Fruit fly (Drosophila melanogaster) whole organism, wandering third instar larva: Measurements from ENCODE around the gene Pcyt1.

Experiments
- Abd-B ChIP-seq: fragments of >200 bp; optimal IDR thresholded peaks from 2 replicates; lab custom pipeline; 2017; ENCODE audit warnings: missing biosample characterization, missing genetic modification characterization
- CG32264 ChIP-seq: fragments of 200-800 bp; sonication (Bioruptor generic); optimal IDR thresholded peaks from 2 replicates; lab custom pipeline; 2016; ENCODE audit warnings: missing biosample characterization, missing genetic modification characterization
- CG9705 ChIP-seq: fragments of 200-800 bp; sonication (Bioruptor generic); optimal IDR thresholded peaks from 2 replicates; lab custom pipeline; 2018; ENCODE audit warnings: missing biosample characterization, mild to moderate bottlenecking, missing genetic modification characterization
- CrebA ChIP-seq: fragments of 200-800 bp; sonication (Bioruptor generic); optimal IDR thresholded peaks from 2 replicates; lab custom pipeline; 2016; ENCODE audit warnings: missing biosample characterization, mild to moderate bottlenecking, missing genetic modification characterization, borderline replicate concordance
- Dfd ChIP-seq: fragments of >200 bp; optimal IDR thresholded peaks from 2 replicates; lab custom pipeline; 2017; ENCODE audit warnings: missing biosample characterization, missing genetic modification characterization
- Dif ChIP-seq: fragments of 200-275, 200-300 bp; sonication (Bioruptor generic); optimal IDR thresholded peaks from 2 replicates; lab custom pipeline; 2018; ENCODE audit warnings: missing biosample characterization, missing genetic modification characterization; ENCODE audit not compliant: partially characterized antibody
- GATAd ChIP-seq: sonication (Bioruptor generic); optimal IDR thresholded peaks from 2 replicates; lab custom pipeline; 2016; ENCODE audit warnings: missing biosample characterization, missing genetic modification characterization
- HLH106 ChIP-seq: fragments of 200-800 bp; optimal IDR thresholded peaks from 3 replicates; lab custom pipeline; 2019; ENCODE audit warnings: missing biosample characterization, mild to moderate bottlenecking, missing genetic modification characterization, moderate library complexity
- Hnf4 ChIP-seq: fragments of 200-800 bp; sonication (Bioruptor generic); optimal IDR thresholded peaks from 2 replicates; lab custom pipeline; 2016; ENCODE audit warnings: missing biosample characterization, mild to moderate bottlenecking, missing genetic modification characterization
- Hr78 ChIP-seq: fragments of >200 bp; optimal IDR thresholded peaks from 2 replicates; lab custom pipeline; 2017; ENCODE audit warnings: missing biosample characterization, missing genetic modification characterization
- Hr83 ChIP-seq: fragments of 200-300 bp; sonication (Bioruptor generic); optimal IDR thresholded peaks from 2 replicates; lab custom pipeline; 2016; ENCODE audit warnings: missing biosample characterization, mild to moderate bottlenecking, missing genetic modification characterization, moderate library complexity; ENCODE audit not compliant: poor library complexity, severe bottlenecking
- Jra ChIP-seq: sonication (Bioruptor generic); optimal IDR thresholded peaks from 2 replicates; lab custom pipeline; 2016; ENCODE audit warnings: missing biosample characterization, missing genetic modification characterization
- Mio ChIP-seq: sonication (Bioruptor generic); optimal IDR thresholded peaks from 2 replicates; lab custom pipeline; 2016; ENCODE audit warnings: missing biosample characterization, missing genetic modification characterization
- Myc ChIP-seq: fragments of >200 bp; optimal IDR thresholded peaks from 2 replicates; lab custom pipeline; 2017
- N ChIP-seq: fragments of >200 bp; optimal IDR thresholded peaks from 2 replicates; lab custom pipeline; 2018; ENCODE audit warnings: missing biosample characterization, missing external identifiers, missing genetic modification characterization
- OdsH ChIP-seq: fragments of 200-800 bp; sonication (Bioruptor generic); optimal IDR thresholded peaks from 2 replicates; lab custom pipeline; 2016; ENCODE audit warnings: missing biosample characterization, mild to moderate bottlenecking, missing genetic modification characterization
- Rel ChIP-seq, 2 experiments: fragments of 200-800 bp; sonication (Bioruptor generic) in 1 of 2; optimal IDR thresholded peaks; 2 replicates in 1 of 2; 3 replicates in 1 of 2; lab custom pipeline; 2016 to 2019; ENCODE audit warnings: mild to moderate bottlenecking in 2 of 2, missing biosample characterization in 2 of 2, missing genetic modification characterization in 2 of 2, moderate library complexity in 1 of 2
- Sp1 ChIP-seq: fragments of 200-800 bp; sonication (Bioruptor generic); optimal IDR thresholded peaks from 3 replicates; lab custom pipeline; 2019; ENCODE audit warnings: missing biosample characterization, mild to moderate bottlenecking, missing genetic modification characterization, moderate library complexity
- Vsx2 ChIP-seq: fragments of 200-300, 225-300 bp; sonication (Bioruptor generic); optimal IDR thresholded peaks from 2 replicates; lab custom pipeline; 2018; ENCODE audit warnings: missing biosample characterization, missing genetic modification characterization; ENCODE audit not compliant: partially characterized antibody
- br ChIP-seq: fragments of 200-800 bp; sonication (Bioruptor generic); optimal IDR thresholded peaks from 2 replicates; lab custom pipeline; 2016; ENCODE audit warnings: missing biosample characterization, missing genetic modification characterization
- brk ChIP-seq: fragments of 200-800 bp; sonication (Bioruptor generic); optimal IDR thresholded peaks from 2 replicates; lab custom pipeline; 2016; ENCODE audit warnings: missing biosample characterization, mild to moderate bottlenecking, missing genetic modification characterization
- dl ChIP-seq, 2 experiments: fragments of 175-275, 200-275 bp in 1 of 2; fragments of 200-275 bp in 1 of 2; sonication (Bioruptor generic); optimal IDR thresholded peaks; lab custom pipeline; 2018; ENCODE audit warnings: mild to moderate bottlenecking in 2 of 2, missing biosample characterization in 2 of 2, missing genetic modification characterization in 2 of 2, moderate library complexity in 2 of 2; ENCODE audit not compliant: partially characterized antibody in 2 of 2, insufficient read depth in 1 of 2
- dmrt93B ChIP-seq: fragments of 200-800 bp; sonication (Bioruptor generic); optimal IDR thresholded peaks from 2 replicates; lab custom pipeline; 2018; ENCODE audit warnings: missing biosample characterization, mild to moderate bottlenecking, missing genetic modification characterization
- dsf ChIP-seq: sonication (Bioruptor generic); optimal IDR thresholded peaks from 2 replicates; lab custom pipeline; 2016; ENCODE audit warnings: missing biosample characterization, missing genetic modification characterization, borderline replicate concordance
- ey ChIP-seq: fragments of 200-800 bp; sonication (Bioruptor generic); optimal IDR thresholded peaks from 2 replicates; lab custom pipeline; 2016; ENCODE audit warnings: missing biosample characterization, missing genetic modification characterization
- foxo ChIP-seq, 2 experiments: fragments of 200-800 bp; sonication (Bioruptor generic); optimal IDR thresholded peaks; 2 replicates in 1 of 2; 3 replicates in 1 of 2; lab custom pipeline; 2016 to 2017; ENCODE audit warnings: missing biosample characterization in 2 of 2, missing genetic modification characterization in 2 of 2
- fru ChIP-seq: fragments of 200-800 bp; sonication (Bioruptor generic); optimal IDR thresholded peaks from 3 replicates; lab custom pipeline; 2016; ENCODE audit warnings: missing biosample characterization, mild to moderate bottlenecking, missing genetic modification characterization
- h ChIP-seq: fragments of 200-800 bp; sonication (Bioruptor generic); optimal IDR thresholded peaks from 3 replicates; lab custom pipeline; 2016; ENCODE audit warnings: missing biosample characterization, mild to moderate bottlenecking, missing genetic modification characterization
- jim ChIP-seq: fragments of 175-275, 200-325 bp; sonication (Bioruptor generic); optimal IDR thresholded peaks from 2 replicates; lab custom pipeline; 2016; ENCODE audit warnings: missing biosample characterization, mild to moderate bottlenecking, missing genetic modification characterization
- lola ChIP-seq: fragments of >200 bp; optimal IDR thresholded peaks from 2 replicates; lab custom pipeline; 2017; ENCODE audit warnings: missing biosample characterization, missing genetic modification characterization
- pan ChIP-seq: fragments of >200 bp; optimal IDR thresholded peaks from 2 replicates; lab custom pipeline; 2017
- psq ChIP-seq: fragments of 200-800 bp; sonication (Bioruptor generic); optimal IDR thresholded peaks from 3 replicates; lab custom pipeline; 2017; ENCODE audit warnings: missing biosample characterization, mild to moderate bottlenecking, missing genetic modification characterization, moderate library complexity
- rgr ChIP-seq: fragments of 200-800 bp; sonication (Bioruptor generic); optimal IDR thresholded peaks from 3 replicates; lab custom pipeline; 2016; ENCODE audit warnings: missing biosample characterization, mild to moderate bottlenecking, missing genetic modification characterization
- sage ChIP-seq: fragments of 200-800 bp; sonication (Bioruptor generic); optimal IDR thresholded peaks from 2 replicates; lab custom pipeline; 2016; ENCODE audit warnings: missing biosample characterization, mild to moderate bottlenecking, missing genetic modification characterization
- sv ChIP-seq: fragments of 200-800 bp; sonication (Bioruptor generic); optimal IDR thresholded peaks from 3 replicates; lab custom pipeline; 2016; ENCODE audit warnings: missing biosample characterization, missing genetic modification characterization
- tai ChIP-seq: sonication (Bioruptor generic); optimal IDR thresholded peaks from 2 replicates; lab custom pipeline; 2016; ENCODE audit warnings: missing biosample characterization, missing genetic modification characterization
- usp ChIP-seq: fragments of >200 bp; optimal IDR thresholded peaks from 2 replicates; lab custom pipeline; 2017; ENCODE audit warnings: missing biosample characterization, missing genetic modification characterization
- woc ChIP-seq: sonication (Bioruptor generic); optimal IDR thresholded peaks from 2 replicates; lab custom pipeline; 2016; ENCODE audit warnings: missing biosample characterization, mild to moderate bottlenecking, missing genetic modification characterization

The Pcyt1 gene

dm6 chr3L:1584781-1585180 is 38.9 kb downstream of the Pcyt1 start (continued):
- TF ChIP-seq Hr78 (GFP tag; lab: Kevin White, UChicago) (no peak), pan (lab: Kevin White, UChicago) (no peak), Jra (GFP tag; lab: Kevin White, UChicago) (no peak), dl (GFP tag; optimal IDR thresholded peaks at IDR 0.05; lab: Kevin White, UChicago; ENCODE audit: insufficient read depth in 1 of 2, partially characterized antibody in 2 of 2) (no peak)

dm6 chr3L:1586266-1587054 is 40.6 kb downstream of the Pcyt1 start:
- no peak for TF ChIP-seq ey (GFP tag; lab: Kevin White, UChicago)
- no peak for TF ChIP-seq usp (GFP tag; lab: Kevin White, UChicago)
- no peak for TF ChIP-seq Hr78 (GFP tag; lab: Kevin White, UChicago)
- no peak for TF ChIP-seq woc (GFP tag; lab: Kevin White, UChicago)
- peak; percentile 76 for TF ChIP-seq Jra (GFP tag; lab: Kevin White, UChicago)
- TF ChIP-seq Hr83: peak; percentile 82
- peak; percentile 45 for TF ChIP-seq CG32264 (GFP tag; lab: Kevin White, UChicago)
- no peak for TF ChIP-seq Abd-B
- no peak for TF ChIP-seq tai
- no peak for TF ChIP-seq Mio (GFP tag; lab: Kevin White, UChicago)
- TF ChIP-seq psq: peak; percentile 41
- no peak for TF ChIP-seq GATAd (GFP tag; lab: Kevin White, UChicago)
- no peak for TF ChIP-seq dsf (GFP tag; lab: Kevin White, UChicago)
- TF ChIP-seq Rel (GFP tag; optimal IDR thresholded peaks at IDR 0.05; lab: Kevin White, UChicago): peak; percentile 64
- TF ChIP-seq Rel (tag; optimal IDR thresholded peaks at IDR 0.05; lab: Kevin White, UChicago): peak; percentile 10
- peak; percentile 86 for TF ChIP-seq CrebA (GFP tag; lab: Kevin White, UChicago)
- TF ChIP-seq Sp1 (GFP tag; lab: Kevin White, UChicago): peak; percentile 37
- peak; percentile 96 to 98 for TF ChIP-seq dl (GFP tag; optimal IDR thresholded peaks at IDR 0.05; lab: Kevin White, UChicago; ENCODE audit: insufficient read depth in 1 of 2, partially characterized antibody in 2 of 2)
- no peak for TF ChIP-seq OdsH
- TF ChIP-seq HLH106 (tag; lab: Kevin White, UChicago): no peak
- TF ChIP-seq foxo (GFP tag; optimal IDR thresholded peaks at IDR 0.05; lab: Kevin White, UChicago): peak in 1 of 2 experiments; percentile 48
- TF ChIP-seq CG9705 (GFP tag; lab: Kevin White, UChicago): no peak
- TF ChIP-seq pan (lab: Kevin White, UChicago): no peak
- TF ChIP-seq lola (GFP tag; lab: Kevin White, UChicago): no peak
- peak; percentile 95 for TF ChIP-seq Vsx2 (GFP tag; lab: Kevin White, UChicago)
- TF ChIP-seq brk (GFP tag; lab: Kevin White, UChicago): peak; percentile 42
- no peak for TF ChIP-seq dmrt93B (GFP tag; lab: Kevin White, UChicago)
- no peak for TF ChIP-seq N (GFP tag; lab: Kevin White, UChicago)
- TF ChIP-seq Dfd (GFP tag; lab: Kevin White, UChicago): no peak
- peak; percentile 74 for TF ChIP-seq sage
- no peak for TF ChIP-seq Myc (lab: Kevin White, UChicago)
- TF ChIP-seq jim (GFP tag; lab: Kevin White, UChicago): no peak
- peak; percentile 44 for TF ChIP-seq rgr
- peak; percentile 90 for TF ChIP-seq h (GFP tag; lab: Kevin White, UChicago)
- TF ChIP-seq fru (GFP tag; lab: Kevin White, UChicago): peak; percentile 48
- TF ChIP-seq br: peak; percentile 49
- TF ChIP-seq Dif (GFP tag; lab: Kevin White, UChicago): peak; percentile 99
- peak; percentile 35 for TF ChIP-seq Hnf4 (GFP tag; lab: Kevin White, UChicago)
- no peak for TF ChIP-seq sv (GFP tag; lab: Kevin White, UChicago)
